Worm (Caenorhabditis elegans): ENCODE data around the gene Y97E10AR.6.

Y97E10AR.6 gene

DNA sequence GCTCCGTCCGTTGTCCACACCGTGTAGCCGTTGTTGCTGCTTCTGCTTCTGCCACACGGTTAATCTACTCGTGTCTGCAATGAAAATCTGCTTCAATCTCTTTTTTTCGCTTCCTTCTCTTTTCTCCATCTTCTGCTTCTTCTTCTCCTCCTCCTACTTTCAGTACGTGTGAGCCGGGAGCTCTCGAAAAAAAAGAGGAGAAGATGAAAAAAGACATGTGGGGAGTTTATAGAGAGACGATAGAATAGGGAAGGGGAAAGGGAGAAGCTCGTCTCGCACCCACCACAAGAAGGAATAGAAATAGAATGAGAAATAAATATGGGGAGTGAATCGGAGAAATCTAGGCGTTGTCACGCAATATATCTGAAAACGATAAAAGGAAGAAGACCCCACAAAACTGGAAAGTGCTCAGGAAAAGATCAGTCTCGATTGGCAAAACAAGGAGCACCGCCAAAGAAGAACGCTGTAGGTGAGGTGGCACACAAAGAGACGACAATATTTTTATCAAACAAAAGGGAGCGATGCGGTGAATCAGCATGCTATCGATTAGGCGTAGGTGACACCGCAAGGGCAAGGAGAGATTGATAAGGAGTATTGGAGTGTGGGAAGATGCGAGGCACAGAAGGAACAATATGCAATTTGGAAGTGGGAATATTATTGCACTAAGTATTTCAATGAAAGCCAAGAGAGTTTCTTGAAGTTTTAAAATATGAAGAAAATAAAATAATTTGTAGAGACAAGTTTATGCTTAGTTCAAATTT, 35.9 kb downstream of the Y97E10AR.6 start, which contains the start of gene let-413:
Gene let-413, minus strand, starts transcription at position 76 of the 761 bp plus-strand sequence.
- TF ChIP-seq mab-5 (tag; optimal IDR thresholded peaks at IDR 0.05) (no peak), snpc-4 (tag; optimal IDR thresholded peaks at IDR 0.05) (no peak), ceh-83 (GFP tag; optimal IDR thresholded peaks at IDR 0.05) (no peak)

DNA sequence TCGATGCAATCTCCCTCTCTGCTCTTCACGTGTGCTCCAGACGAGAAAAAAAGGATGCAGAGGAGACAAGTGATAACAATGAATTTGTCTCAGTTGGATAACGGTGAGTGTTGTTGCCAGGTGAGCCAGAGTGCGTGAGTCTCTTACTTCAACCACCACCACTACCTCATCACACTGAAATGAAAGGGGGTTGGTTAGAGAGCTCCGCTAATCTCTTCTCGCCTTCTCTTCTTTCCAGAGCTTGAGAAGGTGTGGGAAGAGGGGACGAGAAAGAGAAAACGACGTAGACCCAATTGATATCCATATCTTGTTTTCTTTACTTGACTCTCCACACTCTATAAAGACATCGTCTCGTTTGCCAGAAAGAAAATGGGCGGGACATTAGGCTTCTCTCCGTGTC, 42.4 kb downstream of the Y97E10AR.6 start:
- TF ChIP-seq mls-2 (tag; optimal IDR thresholded peaks at IDR 0.05) (no peak), unc-62 (GFP tag; optimal IDR thresholded peaks at IDR 0.05) (no peak), nhr-2 (tag; optimal IDR thresholded peaks at IDR 0.05) (no peak), unc-39 (tag; optimal IDR thresholded peaks at IDR 0.05) (no peak), ceh-83 (GFP tag; optimal IDR thresholded peaks at IDR 0.05) (no peak), nhr-76 (tag; optimal IDR thresholded peaks at IDR 0.05) (no peak), cnd-1 (tag; optimal IDR thresholded peaks at IDR 0.05) (no peak), mep-1 (tag; optimal IDR thresholded peaks at IDR 0.05) (no peak), drap-1 (GFP tag; optimal IDR thresholded peaks at IDR 0.05) (no peak), lsy-2 (tag; optimal IDR thresholded peaks at IDR 0.05) (no peak), lin-32 (GFP tag; optimal IDR thresholded peaks at IDR 0.05) (no peak), pha-4 (tag; optimal IDR thresholded peaks at IDR 0.05) (no peak), ceh-39 (tag; optimal IDR thresholded peaks at IDR 0.05) (no peak), sptf-1 (tag; optimal IDR thresholded peaks at IDR 0.05) (no peak), zip-8 (tag; optimal IDR thresholded peaks at IDR 0.05) (no peak), nhr-28 (tag; optimal IDR thresholded peaks at IDR 0.05) (no peak), blmp-1 (tag; optimal IDR thresholded peaks at IDR 0.05) (no peak), nhr-237 (tag; optimal IDR thresholded peaks at IDR 0.05) (no peak)

DNA sequence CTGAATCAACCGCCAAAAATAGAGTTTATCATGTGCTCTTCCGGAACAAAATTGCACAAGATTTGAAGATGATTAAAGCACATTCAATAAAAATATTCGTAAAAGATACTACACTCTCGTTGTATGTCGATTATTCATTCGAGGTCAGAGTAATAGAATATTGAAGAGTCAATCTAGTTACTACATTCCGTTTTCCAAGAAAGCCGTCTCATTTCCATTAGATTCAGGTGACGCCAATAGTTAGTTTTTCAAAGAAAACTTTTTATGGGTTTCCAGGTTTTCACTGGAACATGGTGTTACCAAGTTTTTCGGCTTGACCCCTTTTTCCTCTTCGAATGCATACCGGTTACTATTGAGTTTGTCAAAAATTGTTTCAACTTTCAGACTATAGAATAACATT, 43.2 kb downstream of the Y97E10AR.6 start:
- no peak for TF ChIP-seq nhr-28 (tag; optimal IDR thresholded peaks at IDR 0.05)

DNA sequence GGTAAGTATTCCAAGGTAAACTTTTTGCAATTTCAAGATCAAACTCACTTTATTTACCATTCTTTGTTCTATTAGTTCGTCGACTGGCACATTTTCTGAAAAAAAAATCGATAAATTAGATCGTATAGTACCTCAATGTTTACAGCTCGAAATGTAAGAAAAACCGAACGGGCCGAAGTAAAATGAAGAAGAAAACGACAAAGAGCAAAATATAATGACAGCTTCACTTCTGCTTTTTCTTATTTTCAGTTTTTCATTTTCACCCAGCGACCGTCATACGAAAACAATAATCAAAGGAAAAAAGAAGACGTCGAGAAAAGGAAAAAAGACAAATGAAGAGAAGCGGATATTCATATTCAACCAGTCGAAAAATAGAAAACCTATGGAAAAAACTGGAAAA, 44.6 kb downstream of the Y97E10AR.6 start, which contains the start of gene che-7:
Gene che-7, minus strand, starts transcription at position 101 of the 400 bp plus-strand sequence.
- no peak for TF ChIP-seq unc-39 (tag; optimal IDR thresholded peaks at IDR 0.05)
- TF ChIP-seq ceh-39 (tag; optimal IDR thresholded peaks at IDR 0.05): no peak
- no peak for TF ChIP-seq elt-3 (tag; optimal IDR thresholded peaks at IDR 0.05)
- TF ChIP-seq mep-1 (tag; optimal IDR thresholded peaks at IDR 0.05): no peak
- TF ChIP-seq nhr-28 (tag; optimal IDR thresholded peaks at IDR 0.05): no peak
- no peak for TF ChIP-seq sem-2 (GFP tag; optimal IDR thresholded peaks at IDR 0.05)
- TF ChIP-seq nhr-237 (tag; optimal IDR thresholded peaks at IDR 0.05): no peak
- TF ChIP-seq zip-8 (tag; optimal IDR thresholded peaks at IDR 0.05): no peak
- TF ChIP-seq snpc-4 (tag; optimal IDR thresholded peaks at IDR 0.05): no peak
- no peak for TF ChIP-seq elt-1 (tag; optimal IDR thresholded peaks at IDR 0.05; ENCODE audit: borderline replicate concordance, insufficient read depth)
- no peak for TF ChIP-seq sptf-1 (tag; optimal IDR thresholded peaks at IDR 0.05)
- no peak for TF ChIP-seq hlh-1 (tag; optimal IDR thresholded peaks at IDR 0.05)
- TF ChIP-seq lin-32 (GFP tag; optimal IDR thresholded peaks at IDR 0.05): no peak
- TF ChIP-seq M03D4.4 (tag; optimal IDR thresholded peaks at IDR 0.05): no peak
- TF ChIP-seq bed-3 (GFP tag; optimal IDR thresholded peaks at IDR 0.05): no peak
- TF ChIP-seq mls-2 (tag; optimal IDR thresholded peaks at IDR 0.05): no peak
- TF ChIP-seq ceh-83 (GFP tag; optimal IDR thresholded peaks at IDR 0.05): no peak

DNA sequence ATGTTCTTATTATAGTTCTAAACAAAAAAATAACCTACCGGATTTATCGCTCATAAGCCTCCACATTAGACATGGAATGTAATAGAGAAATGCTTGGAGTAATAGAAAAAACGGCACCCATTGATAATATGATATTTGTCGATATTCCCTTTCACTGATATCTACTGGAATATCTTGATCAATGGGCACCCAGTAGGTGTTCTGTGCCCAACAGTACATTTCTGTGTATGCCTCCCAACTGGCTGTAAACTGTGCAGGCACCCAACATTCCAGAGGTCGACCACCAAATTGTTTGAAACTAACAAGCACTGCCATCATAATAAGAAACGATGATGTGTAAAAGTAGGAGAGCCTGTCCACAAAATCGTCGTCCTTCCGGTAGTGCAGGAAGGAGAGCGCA, 49.3 kb downstream of the Y97E10AR.6 start:
- TF ChIP-seq ces-1 (GFP tag; optimal IDR thresholded peaks at IDR 0.05) (no peak), pha-4 (tag; optimal IDR thresholded peaks at IDR 0.05) (no peak), ceh-39 (tag; optimal IDR thresholded peaks at IDR 0.05) (no peak), elt-3 (tag; optimal IDR thresholded peaks at IDR 0.05) (no peak), nhr-28 (tag; optimal IDR thresholded peaks at IDR 0.05) (no peak), mep-1 (tag; optimal IDR thresholded peaks at IDR 0.05) (no peak), elt-1 (tag; optimal IDR thresholded peaks at IDR 0.05; ENCODE audit: borderline replicate concordance, insufficient read depth) (no peak), nhr-237 (tag; optimal IDR thresholded peaks at IDR 0.05) (no peak), mls-2 (tag; optimal IDR thresholded peaks at IDR 0.05) (no peak), unc-62 (GFP tag; optimal IDR thresholded peaks at IDR 0.05) (no peak), mab-5 (tag; optimal IDR thresholded peaks at IDR 0.05) (no peak), tbx-8 (GFP tag; optimal IDR thresholded peaks at IDR 0.05) (no peak), flh-1 (GFP tag; optimal IDR thresholded peaks at IDR 0.05) (no peak), lin-13 (tag; optimal IDR thresholded peaks at IDR 0.05) (no peak), unc-120 (tag; optimal IDR thresholded peaks at IDR 0.05; ENCODE audit: poor library complexity, severe bottlenecking) (no peak), blmp-1 (tag; optimal IDR thresholded peaks at IDR 0.05) (no peak), nhr-2 (tag; optimal IDR thresholded peaks at IDR 0.05) (no peak), sem-2 (GFP tag; optimal IDR thresholded peaks at IDR 0.05) (no peak)
